Worm (Caenorhabditis elegans) whole organism, late embryonic: ENCODE data around the gene F02H6.6.

Experiments
- ama-1 ChIP-seq: fragments of 150-350 bp; optimal IDR thresholded peaks from 2 replicates; lab custom pipeline; 2014
- che-1 ChIP-seq: sonication (generic microtip); optimal IDR thresholded peaks from 2 replicates; lab custom pipeline; 2016; ENCODE audit warnings: mild to moderate bottlenecking, missing genetic modification characterization, missing compliant biosample characterization
- dmd-4 ChIP-seq: sonication (generic microtip); optimal IDR thresholded peaks from 2 replicates; lab custom pipeline; 2016; ENCODE audit warnings: borderline replicate concordance, missing genetic modification characterization, missing compliant biosample characterization
- dve-1 ChIP-seq: sonication (generic microtip); optimal IDR thresholded peaks from 2 replicates; lab custom pipeline; 2017; ENCODE audit warnings: antibody characterized with exemption, mild to moderate bottlenecking, missing genetic modification characterization, missing compliant biosample characterization
- elt-2 ChIP-seq: sonication (generic microtip); optimal IDR thresholded peaks from 2 replicates; lab custom pipeline; 2016; ENCODE audit warnings: missing genetic modification reagents, missing genetic modification characterization, missing compliant biosample characterization
- fkh-10 ChIP-seq: fragments of 150-350 bp; optimal IDR thresholded peaks from 2 replicates; lab custom pipeline; 2014; ENCODE audit warnings: missing biosample characterization, missing genetic modification reagents, missing genetic modification characterization
- fkh-6 ChIP-seq: sonication (generic microtip); optimal IDR thresholded peaks from 2 replicates; lab custom pipeline; 2016; ENCODE audit warnings: missing genetic modification characterization, missing compliant biosample characterization
- gmeb-2 ChIP-seq: sonication (generic microtip); optimal IDR thresholded peaks from 2 replicates; lab custom pipeline; 2016; ENCODE audit warnings: missing genetic modification characterization, inconsistent platforms, missing compliant biosample characterization
- hlh-13 ChIP-seq: fragments of 200-800 bp; sonication (Bioruptor generic); optimal IDR thresholded peaks from 2 replicates; lab custom pipeline; 2018; ENCODE audit warnings: mild to moderate bottlenecking, missing genetic modification characterization, missing compliant biosample characterization
- pros-1 ChIP-seq: fragments of 150-350 bp; optimal IDR thresholded peaks from 2 replicates; lab custom pipeline; 2014; ENCODE audit warnings: missing biosample characterization, missing genetic modification reagents, missing genetic modification characterization
- unc-42 ChIP-seq: sonication (generic microtip); optimal IDR thresholded peaks from 2 replicates; lab custom pipeline; 2016; ENCODE audit warnings: missing genotype, missing genetic modification characterization, missing compliant biosample characterization
- ztf-16 ChIP-seq: sonication (generic microtip); optimal IDR thresholded peaks from 2 replicates; lab custom pipeline; 2017; ENCODE audit warnings: missing genetic modification characterization, missing compliant biosample characterization

DNA sequence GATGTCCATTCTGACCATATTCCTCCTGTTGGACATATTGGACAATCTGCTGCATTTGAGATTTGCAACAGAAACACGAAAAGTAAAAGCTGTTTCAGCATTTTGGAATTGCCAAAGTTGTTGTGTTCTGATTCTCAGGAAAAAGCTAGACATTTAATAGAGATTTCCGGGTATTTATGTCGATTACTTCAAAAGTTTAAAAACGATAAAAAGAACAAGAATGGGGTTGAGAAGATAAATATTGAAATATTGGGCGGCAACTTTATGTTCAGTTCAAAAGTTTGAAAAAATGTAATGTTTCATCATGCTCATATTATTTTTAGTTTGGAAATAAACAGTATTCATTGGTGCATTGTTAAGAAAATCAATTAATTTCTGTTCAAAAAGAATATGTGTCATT is 8.3 kb upstream of the F02H6.6 start, which contains the start of gene Y64G10A.1:
- TF ChIP-seq fkh-10 (GFP tag; lab: Kevin White, UChicago) (no peak), pros-1 (tag; lab: Kevin White, UChicago) (no peak), gmeb-2 (tag; lab: Kevin White, UChicago) (no peak), ztf-16 (tag; lab: Kevin White, UChicago) (no peak), fkh-6 (no peak), elt-2 (tag; lab: Kevin White, UChicago) (no peak), unc-42 (tag; lab: Kevin White, UChicago) (no peak), che-1 (tag; lab: Kevin White, UChicago) (no peak), dve-1 (tag; lab: Kevin White, UChicago) (no peak), hlh-13 (GFP tag; lab: Kevin White, UChicago) (no peak), ama-1 (lab: Kevin White, UChicago) (no peak), dmd-4 (no peak)
